Worm (Caenorhabditis elegans) whole organism, early embryonic: Measurements from ENCODE around the gene lgmn-1.

ENCODE experiments used
- F13C5.2 ChIP-seq: sonication (generic microtip); optimal IDR thresholded peaks from 2 replicates; lab custom pipeline; 2017; ENCODE audit warnings: mild to moderate bottlenecking, missing genetic modification characterization, inconsistent platforms, missing compliant biosample characterization
- aly-1 ChIP-seq: sonication (generic microtip); optimal IDR thresholded peaks from 2 replicates; lab custom pipeline; 2016; ENCODE audit warnings: missing genetic modification characterization, missing compliant biosample characterization
- ama-1 ChIP-seq: fragments of 150-350 bp; optimal IDR thresholded peaks from 2 replicates; lab custom pipeline; 2014
- ceh-13 ChIP-seq: fragments of 200-800 bp; sonication (Bioruptor generic); optimal IDR thresholded peaks from 2 replicates; lab custom pipeline; 2018; ENCODE audit warnings: mild to moderate bottlenecking, missing genetic modification characterization, missing compliant biosample characterization
- ceh-36 ChIP-seq: sonication (generic microtip); optimal IDR thresholded peaks from 2 replicates; lab custom pipeline; 2016; ENCODE audit warnings: missing genetic modification characterization, inconsistent platforms, missing compliant biosample characterization
- ets-7 ChIP-seq: sonication (generic microtip); optimal IDR thresholded peaks from 2 replicates; lab custom pipeline; 2016; ENCODE audit warnings: missing genotype, missing genetic modification characterization, missing compliant biosample characterization
- flt-1 ChIP-seq: fragments of 200-800 bp; sonication (Bioruptor generic); IDR thresholded peaks from 2 replicates; pipeline ENCODE4 v1.3.6; 2022; ENCODE audit warnings: missing genetic modification characterization, missing compliant biosample characterization
- hmbx-1 ChIP-seq: sonication (generic microtip); optimal IDR thresholded peaks from 2 replicates; lab custom pipeline; 2016; ENCODE audit warnings: mild to moderate bottlenecking, missing genetic modification characterization, missing compliant biosample characterization
- hmg-4 ChIP-seq: fragments of 200-800 bp; sonication (Bioruptor generic); optimal IDR thresholded peaks from 2 replicates; lab custom pipeline; 2018; ENCODE audit warnings: mild to moderate bottlenecking, missing genetic modification characterization, missing compliant biosample characterization
- hnd-1 ChIP-seq: sonication (generic microtip); optimal IDR thresholded peaks from 2 replicates; lab custom pipeline; 2016; ENCODE audit warnings: missing genetic modification characterization, missing compliant biosample characterization
- scrt-1 ChIP-seq: fragments of 200-800 bp; sonication (Bioruptor generic); IDR thresholded peaks from 2 replicates; pipeline ENCODE4 v1.3.6; 2022; ENCODE audit warnings: missing genetic modification characterization, missing compliant biosample characterization
- tbx-11 ChIP-seq: fragments of 200-800 bp; sonication (Bioruptor generic); IDR thresholded peaks from 2 replicates; pipeline ENCODE4 v1.3.6; 2022; ENCODE audit warnings: missing genetic modification characterization, missing compliant biosample characterization
- tra-4 ChIP-seq: sonication (generic microtip); optimal IDR thresholded peaks from 2 replicates; lab custom pipeline; 2017; ENCODE audit warnings: missing genetic modification characterization, missing compliant biosample characterization

DNA sequence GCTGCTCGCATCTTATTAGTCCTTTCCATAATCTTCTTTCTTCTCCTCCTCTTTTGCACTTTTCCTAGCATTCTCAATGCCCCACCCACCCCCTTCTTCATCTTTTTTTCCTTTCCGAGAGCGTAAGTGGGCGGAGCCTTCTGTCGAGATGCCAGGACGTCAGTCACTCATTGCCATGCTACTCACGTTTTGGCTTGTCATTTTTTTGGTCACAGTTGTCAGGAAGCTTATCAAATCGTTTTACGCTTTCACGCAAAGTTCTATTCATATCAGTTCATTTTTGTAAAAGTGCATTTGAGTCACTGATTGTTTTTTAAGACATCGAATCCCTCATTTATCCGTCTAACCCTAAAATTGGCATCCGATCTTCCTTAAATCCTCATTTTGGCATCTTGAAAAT lies 27.2 kb downstream of the lgmn-1 start:
- TF ChIP-seq tra-4 (tag; lab: Kevin White, UChicago) (no peak), scrt-1 (no peak), hnd-1 (tag; lab: Kevin White, UChicago) (no peak), ama-1 (lab: Kevin White, UChicago) (no peak), tbx-11 (GFP tag; lab: Robert Waterston, UW) (no peak), aly-1 (no peak), hmbx-1 (tag; lab: Kevin White, UChicago) (no peak), ceh-36 (tag; lab: Kevin White, UChicago) (no peak), ceh-13 (GFP tag; lab: Kevin White, UChicago) (no peak), hmg-4 (no peak), flt-1 (no peak), ets-7 (tag; lab: Kevin White, UChicago) (no peak), F13C5.2 (tag; lab: Kevin White, UChicago) (no peak)
